Fruit fly (Drosophila melanogaster) whole organism, embryonic: ENCODE data around the gene IntS4.

Experiments used
- Abd-B ChIP-seq: fragments of 200-800 bp; sonication (Bioruptor generic); optimal IDR thresholded peaks from 2 replicates; lab custom pipeline; 2018; ENCODE audit warnings: missing biosample characterization, mild to moderate bottlenecking, missing genetic modification characterization, moderate library complexity
- CG10979 ChIP-seq: fragments of 200-800 bp; sonication (Bioruptor generic); optimal IDR thresholded peaks from 2 replicates; lab custom pipeline; 2018; ENCODE audit warnings: missing biosample characterization, mild to moderate bottlenecking, missing genetic modification characterization, moderate library complexity
- CG11398 ChIP-seq: fragments of 200-800 bp; sonication (Bioruptor generic); optimal IDR thresholded peaks from 2 replicates; lab custom pipeline; 2016; ENCODE audit warnings: missing biosample characterization, missing genetic modification characterization
- CG11456 ChIP-seq: fragments of 200-800 bp; sonication (Bioruptor generic); IDR thresholded peaks from 3 replicates; pipeline ENCODE4 v1.3.6; 2022; ENCODE audit warnings: missing biosample characterization, missing genetic modification characterization
- CG11504 ChIP-seq: fragments of 200-800 bp; sonication (Bioruptor generic); optimal IDR thresholded peaks from 3 replicates; lab custom pipeline; 2019; ENCODE audit warnings: missing biosample characterization, mild to moderate bottlenecking, missing genetic modification characterization, moderate library complexity
- CG12299 ChIP-seq: fragments of 200-800 bp; sonication (Bioruptor generic); optimal IDR thresholded peaks from 2 replicates; lab custom pipeline; 2018; ENCODE audit warnings: missing biosample characterization, mild to moderate bottlenecking, missing genetic modification characterization
- CG12769 ChIP-seq: fragments of 200-800 bp; sonication (Bioruptor generic); optimal IDR thresholded peaks from 2 replicates; lab custom pipeline; 2019; ENCODE audit warnings: missing biosample characterization, mild to moderate bottlenecking, missing genetic modification characterization, moderate library complexity
- CG13624 ChIP-seq: fragments of 200-800 bp; sonication (Bioruptor generic); optimal IDR thresholded peaks from 2 replicates; lab custom pipeline; 2016; ENCODE audit warnings: missing biosample characterization, missing genetic modification characterization
- CG1603 ChIP-seq: fragments of 200-800 bp; sonication (Bioruptor generic); optimal IDR thresholded peaks from 2 replicates; lab custom pipeline; 2019; ENCODE audit warnings: missing biosample characterization, mild to moderate bottlenecking, missing genetic modification characterization, moderate library complexity
- CG16779 ChIP-seq: fragments of 200-800 bp; sonication (Bioruptor generic); IDR thresholded peaks from 2 replicates; pipeline ENCODE4 v1.3.6; 2022; ENCODE audit warnings: missing biosample characterization, missing genetic modification characterization
- CG17568 ChIP-seq: fragments of 200-800 bp; sonication (Bioruptor generic); optimal IDR thresholded peaks from 2 replicates; lab custom pipeline; 2018; ENCODE audit warnings: missing biosample characterization, mild to moderate bottlenecking, missing genetic modification characterization, moderate library complexity
- CG1832 ChIP-seq: fragments of 200-800 bp; sonication (Bioruptor generic); optimal IDR thresholded peaks from 2 replicates; lab custom pipeline; 2017; ENCODE audit warnings: missing biosample characterization, mild to moderate bottlenecking, missing genetic modification characterization, inconsistent platforms
- CG30403 ChIP-seq: fragments of 200-800 bp; sonication (Bioruptor generic); optimal IDR thresholded peaks from 3 replicates; lab custom pipeline; 2016; ENCODE audit warnings: missing biosample characterization, missing genetic modification characterization
- CG3726 ChIP-seq: fragments of 200-800 bp; sonication (Bioruptor generic); IDR thresholded peaks from 3 replicates; pipeline ENCODE4, ENCODE4 v1.3.6; 2022; ENCODE audit warnings: missing biosample characterization, missing genetic modification characterization
- CG6765 ChIP-seq: fragments of 200-800 bp; sonication (Bioruptor generic); optimal IDR thresholded peaks from 3 replicates; lab custom pipeline; 2017; ENCODE audit warnings: missing biosample characterization, mild to moderate bottlenecking, missing genetic modification characterization
- CG7839 ChIP-seq: fragments of 200-800 bp; sonication (Bioruptor generic); optimal IDR thresholded peaks from 3 replicates; lab custom pipeline; 2018; ENCODE audit warnings: missing biosample characterization, mild to moderate bottlenecking, missing genetic modification characterization, moderate library complexity
- CG8944 ChIP-seq: fragments of 200-800 bp; sonication (Bioruptor generic); optimal IDR thresholded peaks from 3 replicates; lab custom pipeline; 2016; ENCODE audit warnings: missing biosample characterization, missing genetic modification characterization
- CG9437 ChIP-seq: fragments of 200-800 bp; sonication (Bioruptor generic); optimal IDR thresholded peaks from 2 replicates; lab custom pipeline; 2018; ENCODE audit warnings: missing biosample characterization, mild to moderate bottlenecking, missing genetic modification characterization
- CG9727 ChIP-seq: fragments of 200-800 bp; sonication (Bioruptor generic); optimal IDR thresholded peaks from 3 replicates; lab custom pipeline; 2017; ENCODE audit warnings: missing biosample characterization, mild to moderate bottlenecking, missing genetic modification characterization
- CoRest ChIP-seq: fragments of 200-800 bp; sonication (Bioruptor generic); optimal IDR thresholded peaks from 3 replicates; lab custom pipeline; 2018; ENCODE audit warnings: missing biosample characterization, mild to moderate bottlenecking, missing genetic modification characterization, moderate library complexity
- E2f1 ChIP-seq: fragments of 200-800 bp; sonication (Bioruptor generic); IDR thresholded peaks from 2 replicates; pipeline ENCODE4 v1.3.6; 2022; ENCODE audit warnings: missing biosample characterization, missing genetic modification characterization
- Hey ChIP-seq: fragments of 200-800 bp; sonication (Bioruptor generic); optimal IDR thresholded peaks from 3 replicates; lab custom pipeline; 2018; ENCODE audit warnings: missing biosample characterization, mild to moderate bottlenecking, missing genetic modification characterization
- Hmr ChIP-seq: fragments of 200-800 bp; sonication (Bioruptor generic); optimal IDR thresholded peaks from 3 replicates; lab custom pipeline; 2017; ENCODE audit warnings: mild to moderate bottlenecking, missing biosample characterization, missing genetic modification reagents, missing genetic modification characterization
- Kr ChIP-seq: fragments of 200-800 bp; sonication (Bioruptor generic); optimal IDR thresholded peaks from 2 replicates; lab custom pipeline; 2017; ENCODE audit warnings: missing biosample characterization, mild to moderate bottlenecking, missing genetic modification characterization
- Mrtf ChIP-seq: fragments of 200-800 bp; sonication (Bioruptor generic); IDR thresholded peaks from 3 replicates; pipeline ENCODE4 v1.3.6; 2022; ENCODE audit warnings: missing biosample characterization, missing genetic modification characterization
- Oli ChIP-seq: fragments of 200-800 bp; sonication (Bioruptor generic); optimal IDR thresholded peaks from 2 replicates; lab custom pipeline; 2018; ENCODE audit warnings: missing biosample characterization, mild to moderate bottlenecking, missing genetic modification characterization, moderate library complexity
- Ptx1 ChIP-seq: fragments of 200-800 bp; sonication (Bioruptor generic); IDR thresholded peaks from 2 replicates; pipeline ENCODE4 v1.3.6; 2022; ENCODE audit warnings: missing biosample characterization, missing genetic modification characterization
- Rfx ChIP-seq: fragments of 200-800 bp; sonication (Bioruptor generic); IDR thresholded peaks from 2 replicates; pipeline ENCODE4 v1.3.6; 2022; ENCODE audit warnings: missing biosample characterization, missing genetic modification characterization
- Trl ChIP-seq, 3 experiments: fragments of >200 bp in 2 of 3; fragments of 200-800 bp in 1 of 3; sonication (Bioruptor generic) in 1 of 3; optimal IDR thresholded peaks; 2 replicates in 1 of 3; 3 replicates in 2 of 3; lab custom pipeline; 2016 to 2017; ENCODE audit warnings: missing biosample characterization in 1 of 3, missing genetic modification characterization in 1 of 3
- abd-A ChIP-seq: fragments of 200-800 bp; sonication (Bioruptor generic); optimal IDR thresholded peaks from 3 replicates; lab custom pipeline; 2019; ENCODE audit warnings: missing biosample characterization, mild to moderate bottlenecking, missing genetic modification characterization, moderate library complexity
- bab2 ChIP-seq: fragments of 200-800 bp; sonication (Bioruptor generic); optimal IDR thresholded peaks from 2 replicates; lab custom pipeline; 2016; ENCODE audit warnings: missing biosample characterization, missing genetic modification characterization
- cad ChIP-seq: fragments of >200 bp; optimal IDR thresholded peaks from 2 replicates; lab custom pipeline; 2017; ENCODE audit warnings: missing biosample characterization, missing genetic modification characterization
- crol ChIP-seq: fragments of 200-800 bp; sonication (Bioruptor generic); IDR thresholded peaks from 2 replicates; pipeline ENCODE4 v1.3.6; 2022; ENCODE audit warnings: missing biosample characterization, missing genetic modification characterization
- dati ChIP-seq: fragments of 200-800 bp; sonication (Bioruptor generic); IDR thresholded peaks from 2 replicates; pipeline ENCODE4 v1.3.6; 2022; ENCODE audit warnings: missing biosample characterization, missing genetic modification characterization
- emc ChIP-seq: fragments of 200-800 bp; sonication (Bioruptor generic); optimal IDR thresholded peaks from 2 replicates; lab custom pipeline; 2016; ENCODE audit warnings: missing biosample characterization, missing genetic modification characterization
- ind ChIP-seq: fragments of 200-800 bp; sonication (Bioruptor generic); optimal IDR thresholded peaks from 3 replicates; lab custom pipeline; 2016; ENCODE audit warnings: missing biosample characterization, missing genetic modification characterization
- lab ChIP-seq: fragments of 200-800 bp; sonication (Bioruptor generic); optimal IDR thresholded peaks from 3 replicates; lab custom pipeline; 2017; ENCODE audit warnings: missing biosample characterization, missing genetic modification characterization, mild to moderate bottlenecking, moderate library complexity, missing genetic modification reagents
- mirr ChIP-seq: fragments of 200-800 bp; sonication (Bioruptor generic); optimal IDR thresholded peaks from 3 replicates; lab custom pipeline; 2018; ENCODE audit warnings: missing biosample characterization, mild to moderate bottlenecking, missing genetic modification characterization
- onecut ChIP-seq: fragments of 200-800 bp; sonication (Bioruptor generic); IDR thresholded peaks from 2 replicates; pipeline ENCODE4 v1.3.6; 2022; ENCODE audit warnings: missing biosample characterization, missing genetic modification characterization
- otp ChIP-seq: fragments of 200-800 bp; sonication (Bioruptor generic); IDR thresholded peaks from 3 replicates; pipeline ENCODE4, ENCODE4 v1.3.6; 2022; ENCODE audit warnings: missing biosample characterization, missing genetic modification characterization
- phol ChIP-seq: fragments of 200-800 bp; sonication (Bioruptor generic); optimal IDR thresholded peaks from 3 replicates; lab custom pipeline; 2018; ENCODE audit warnings: missing biosample characterization, mild to moderate bottlenecking, missing genetic modification characterization, moderate library complexity
- prd ChIP-seq, 3 experiments: fragments of >200 bp in 2 of 3; fragments of 200-800 bp in 1 of 3; sonication (Bioruptor generic) in 1 of 3; optimal IDR thresholded peaks in 2 of 3; IDR thresholded peaks in 1 of 3; 2 replicates in 2 of 3; 3 replicates in 1 of 3; pipeline versions ENCODE4 v1.3.6 to Lab custom; 2017 to 2022; ENCODE audit warnings: missing biosample characterization in 1 of 3, missing genetic modification characterization in 1 of 3
- slp2 ChIP-seq: fragments of 200-800 bp; sonication (Bioruptor generic); optimal IDR thresholded peaks from 2 replicates; lab custom pipeline; 2016; ENCODE audit warnings: missing biosample characterization, missing genetic modification characterization
- sna ChIP-seq: fragments of 200-800 bp; sonication (Bioruptor generic); IDR thresholded peaks from 2 replicates; pipeline ENCODE4 v1.3.6; 2022; ENCODE audit warnings: missing biosample characterization, missing genetic modification characterization; ENCODE audit not compliant: partially characterized antibody
- ssp ChIP-seq: fragments of 200-800 bp; sonication (Bioruptor generic); IDR thresholded peaks from 2 replicates; pipeline ENCODE4 v1.3.6; 2022; ENCODE audit warnings: missing biosample characterization, missing genetic modification characterization
- usp ChIP-seq: fragments of >200 bp; optimal IDR thresholded peaks from 2 replicates; lab custom pipeline; 2017; ENCODE audit warnings: missing biosample characterization, missing genetic modification characterization
- vvl ChIP-seq: fragments of 200-800 bp; sonication (Bioruptor generic); IDR thresholded peaks from 2 replicates; pipeline ENCODE4 v1.3.6; 2022; ENCODE audit warnings: missing biosample characterization, missing genetic modification characterization
- zen ChIP-seq: fragments of 200-800 bp; sonication (Bioruptor generic); optimal IDR thresholded peaks from 3 replicates; lab custom pipeline; 2018; ENCODE audit warnings: missing biosample characterization, mild to moderate bottlenecking, missing genetic modification characterization, moderate library complexity

IntS4 gene

DNA sequence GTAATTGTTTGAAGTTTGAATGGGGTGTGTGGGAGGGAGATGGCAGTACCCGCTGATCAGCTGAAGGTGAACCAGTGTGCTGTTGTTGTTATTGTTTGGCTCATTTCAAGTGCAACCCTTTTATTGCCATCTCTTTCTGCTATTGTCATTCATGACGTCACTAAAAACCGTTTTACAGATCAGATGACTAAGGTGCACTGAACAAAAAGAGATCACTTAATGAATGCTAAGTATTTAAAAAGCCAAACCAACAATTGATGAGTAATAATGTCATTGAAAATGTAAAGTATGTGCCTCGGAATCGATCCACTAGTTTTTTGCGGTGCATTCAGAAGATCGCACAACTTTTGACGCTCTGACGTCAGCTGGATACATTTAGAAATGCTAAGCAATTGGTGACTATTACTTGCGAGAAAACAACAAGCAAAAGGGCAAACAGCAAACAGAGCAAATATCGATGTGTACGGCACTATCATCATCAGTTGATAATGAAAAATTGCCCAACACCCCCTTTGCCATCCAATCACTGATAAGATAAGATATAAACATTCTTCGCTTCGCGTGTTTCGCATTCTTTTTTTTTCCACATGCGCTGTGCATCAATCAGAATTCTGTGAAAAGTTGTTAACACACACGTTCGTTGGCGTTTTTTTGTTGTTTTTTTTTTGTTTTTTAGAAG lies 16.2 kb upstream of the IntS4 start (continued):
- TF ChIP-seq CG11398 (GFP tag; lab: Kevin White, UChicago) (no peak), CG13624 (peak; percentile 18), Rfx (GFP tag; lab: Robert Waterston, UW) (peak; percentile 68), prd (optimal IDR thresholded peaks at IDR 0.05; lab: Kevin White, UChicago) (no peak), prd (GFP tag; IDR thresholded peaks at IDR 0.05; lab: Robert Waterston, UW) (peak; percentile 50; the same call in 1 of the 3 replicates), lab (peak; percentile 34), CG30403 (GFP tag; lab: Kevin White, UChicago) (peak; percentile 20), Ptx1 (GFP tag; lab: Robert Waterston, UW) (peak; percentile 49; the same call in 1 of the 2 replicates), Abd-B (GFP tag; lab: Kevin White, UChicago) (peak; percentile 15), bab2 (no peak), E2f1 (GFP tag; lab: Robert Waterston, UW) (0 out of 2 replicates have a peak, but pooled peaks have one; percentile 40), CG3726 (GFP tag; lab: Robert Waterston, UW) (no peak), CG1603 (tag; lab: Kevin White, UChicago) (peak; percentile 50), Hey (no peak), CG12769 (peak; percentile 50), CG16779 (GFP tag; lab: Robert Waterston, UW) (no peak), phol (tag; lab: Kevin White, UChicago) (peak; percentile 4), sna (GFP tag; lab: Robert Waterston, UW) (no peak), ind (GFP tag; lab: Kevin White, UChicago) (peak; percentile 29), CG11456 (GFP tag; lab: Robert Waterston, UW) (0 out of 3 replicates have a peak, but pooled peaks have one; percentile 39), slp2 (GFP tag; lab: Kevin White, UChicago) (no peak), CG17568 (GFP tag; lab: Kevin White, UChicago) (no peak), Kr (GFP tag; lab: Kevin White, UChicago) (peak; percentile 7), CG10979 (tag; lab: Kevin White, UChicago) (peak; percentile 11), CG1832 (GFP tag; lab: Kevin White, UChicago) (peak; percentile 40), CG12299 (tag; lab: Kevin White, UChicago) (no peak), CG9437 (GFP tag; lab: Kevin White, UChicago) (peak; percentile 39), emc (GFP tag; lab: Kevin White, UChicago) (no peak), CG9727 (GFP tag; lab: Kevin White, UChicago) (peak; percentile 35), CG11504 (peak; percentile 49), Hmr (GFP tag; lab: Kevin White, UChicago) (peak; percentile 53), CG8944 (GFP tag; lab: Kevin White, UChicago) (peak; percentile 6), zen (tag; lab: Kevin White, UChicago) (no peak), Oli (tag; lab: Kevin White, UChicago) (peak; percentile 33), cad (GFP tag; lab: Kevin White, UChicago) (no peak), onecut (GFP tag; lab: Robert Waterston, UW) (no peak), ssp (GFP tag; lab: Robert Waterston, UW) (no peak), Trl (optimal IDR thresholded peaks at IDR 0.05; lab: Kevin White, UChicago) (no peak), Trl (GFP tag; optimal IDR thresholded peaks at IDR 0.05; lab: Kevin White, UChicago) (peak; percentile 1), otp (0 out of 3 replicates have a peak, but pooled peaks have one; percentile 18), usp (GFP tag; lab: Kevin White, UChicago) (no peak), abd-A (tag; lab: Kevin White, UChicago) (no peak), vvl (peak; percentile 59; the same call in 1 of the 2 replicates), Mrtf (GFP tag; lab: Robert Waterston, UW) (peak; percentile 47; the same call in 2 of the 3 replicates), CG6765 (no peak), dati (GFP tag; lab: Robert Waterston, UW) (0 out of 2 replicates have a peak, but pooled peaks have one; percentile 3), CoRest (peak; percentile 11), mirr (GFP tag; lab: Kevin White, UChicago) (peak; percentile 21), CG7839 (tag; lab: Kevin White, UChicago) (peak; percentile 56), crol (GFP tag; lab: Robert Waterston, UW) (no peak)
